Fruit fly (Drosophila melanogaster): ENCODE data around the gene CG5555.
A peak's percentile ranks its signal among the peaks of the same experiment; 100 is the strongest.

Gene CG5555

DNA sequence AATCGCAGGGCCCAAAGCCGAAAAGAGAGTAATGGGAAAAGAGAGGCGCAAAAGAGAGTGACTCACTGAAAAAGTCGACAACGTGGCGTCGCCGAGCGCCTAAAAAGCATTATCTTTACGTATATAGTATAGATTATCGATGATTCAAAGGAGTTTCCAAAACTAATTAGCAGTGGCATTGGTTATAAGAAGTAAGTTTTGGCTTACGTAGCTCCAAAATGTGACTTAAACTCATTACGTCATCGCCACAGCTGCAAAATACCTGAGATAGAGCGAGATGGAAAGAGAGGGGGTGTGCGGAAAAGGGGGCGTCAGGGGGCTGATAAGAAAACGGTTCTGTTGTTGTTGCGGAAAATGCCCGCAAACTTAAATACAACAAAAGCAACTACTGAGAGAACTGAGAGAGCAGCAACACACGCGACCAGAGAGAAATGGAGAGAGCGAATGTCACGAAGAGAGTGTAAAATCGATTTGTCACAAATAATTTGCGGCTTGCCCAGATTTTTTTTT lies 45.2 kb upstream of the CG5555 start:
- no peak for TF ChIP-seq Dp (GFP tag; optimal IDR thresholded peaks at IDR 0.05)
- no peak for TF ChIP-seq CG31365 (tag; optimal IDR thresholded peaks at IDR 0.05)
- TF ChIP-seq nerfin-1 (tag; optimal IDR thresholded peaks at IDR 0.05) = peak; percentile 0
- TF ChIP-seq crol (GFP tag; IDR thresholded peaks at IDR 0.05) = peak; percentile 95
- TF ChIP-seq B-H1 (GFP tag; IDR thresholded peaks at IDR 0.05) = no peak
- no peak for TF ChIP-seq amos (GFP tag; IDR thresholded peaks at IDR 0.05; ENCODE audit: partially characterized antibody)
- peak; percentile 84 to 95 for TF ChIP-seq Trl (optimal IDR thresholded peaks at IDR 0.05)
- TF ChIP-seq Trl (GFP tag; optimal IDR thresholded peaks at IDR 0.05) = no peak
- TF ChIP-seq CG8924 (tag; optimal IDR thresholded peaks at IDR 0.05) = no peak
- no peak for TF ChIP-seq CG10462 (GFP tag; optimal IDR thresholded peaks at IDR 0.05)
- no peak for TF ChIP-seq bcd (GFP tag; optimal IDR thresholded peaks at IDR 0.05)
- TF ChIP-seq unpg (GFP tag; optimal IDR thresholded peaks at IDR 0.05) = no peak
- no peak for TF ChIP-seq wek (GFP tag; optimal IDR thresholded peaks at IDR 0.05)
- TF ChIP-seq CG14014 (GFP tag; IDR thresholded peaks at IDR 0.05) = no peak
- TF ChIP-seq B-H2 (GFP tag; optimal IDR thresholded peaks at IDR 0.05) = no peak
- no peak for TF ChIP-seq sens-2 (GFP tag; IDR thresholded peaks at IDR 0.05)
- no peak for TF ChIP-seq bowl (GFP tag; IDR thresholded peaks at IDR 0.05)
- TF ChIP-seq slbo (GFP tag; IDR thresholded peaks at IDR 0.05) = no peak
- no peak for TF ChIP-seq CG30431 (GFP tag; optimal IDR thresholded peaks at IDR 0.05)
- TF ChIP-seq Bdp1 (GFP tag; optimal IDR thresholded peaks at IDR 0.05) = no peak
- no peak for TF ChIP-seq fu2 (GFP tag; optimal IDR thresholded peaks at IDR 0.05)
- TF ChIP-seq CG14667 (GFP tag; IDR thresholded peaks at IDR 0.05) = no peak
- TF ChIP-seq aop (GFP tag; IDR thresholded peaks at IDR 0.05) = no peak
- TF ChIP-seq sob (GFP tag; IDR thresholded peaks at IDR 0.05) = no peak
- TF ChIP-seq CG17829 (tag; optimal IDR thresholded peaks at IDR 0.05) = no peak
- peak in 1 of 2 experiments; percentile 95 for TF ChIP-seq Pdp1 (GFP tag; optimal IDR thresholded peaks at IDR 0.05)
- TF ChIP-seq CG18476 (GFP tag; optimal IDR thresholded peaks at IDR 0.05) = no peak
- no peak for TF ChIP-seq CG9727 (GFP tag; optimal IDR thresholded peaks at IDR 0.05)
- TF ChIP-seq hbn (GFP tag; IDR thresholded peaks at IDR 0.05; ENCODE audit: partially characterized antibody) = no peak
- TF ChIP-seq Dip2 (GFP tag; IDR thresholded peaks at IDR 0.05) = no peak
- no peak for TF ChIP-seq CG2678 (tag; optimal IDR thresholded peaks at IDR 0.05)
- no peak for TF ChIP-seq CG1233 (GFP tag; optimal IDR thresholded peaks at IDR 0.05)
- TF ChIP-seq CG14710 (tag; optimal IDR thresholded peaks at IDR 0.05) = no peak
- TF ChIP-seq sd (tag; optimal IDR thresholded peaks at IDR 0.05) = peak; percentile 83
- TF ChIP-seq onecut (GFP tag; IDR thresholded peaks at IDR 0.05) = peak; percentile 97
- TF ChIP-seq Deaf1 (tag; optimal IDR thresholded peaks at IDR 0.05) = no peak
- TF ChIP-seq H15 (GFP tag; IDR thresholded peaks at IDR 0.05) = no peak
- TF ChIP-seq tgo (GFP tag; IDR thresholded peaks at IDR 0.05) = no peak
- peak in 1 of 2 experiments; percentile 6 for TF ChIP-seq Hr78 (GFP tag; optimal IDR thresholded peaks at IDR 0.05)
- no peak for TF ChIP-seq CG15479 (GFP tag; optimal IDR thresholded peaks at IDR 0.05)
- TF ChIP-seq mirr (GFP tag; optimal IDR thresholded peaks at IDR 0.05) = no peak
- no peak for TF ChIP-seq tin (GFP tag; optimal IDR thresholded peaks at IDR 0.05)
- no peak for TF ChIP-seq CG4424 (GFP tag; optimal IDR thresholded peaks at IDR 0.05)
- TF ChIP-seq rib (GFP tag; IDR thresholded peaks at IDR 0.05) = peak; percentile 30; the same call in 1 of the 2 replicates
- no peak for TF ChIP-seq zfh2 (GFP tag; optimal IDR thresholded peaks at IDR 0.05)
- TF ChIP-seq gce (GFP tag; IDR thresholded peaks at IDR 0.05) = no peak
- no peak for TF ChIP-seq Chrac-16 (GFP tag; optimal IDR thresholded peaks at IDR 0.05)
- TF ChIP-seq Stat92E (GFP tag; optimal IDR thresholded peaks at IDR 0.05) = no peak
- TF ChIP-seq CG13894 (tag; optimal IDR thresholded peaks at IDR 0.05) = no peak
- TF ChIP-seq CG4404 (GFP tag; IDR thresholded peaks at IDR 0.05) = no peak
- TF ChIP-seq lilli (GFP tag; optimal IDR thresholded peaks at IDR 0.05) = no peak
- TF ChIP-seq Kr (GFP tag; optimal IDR thresholded peaks at IDR 0.05) = no peak
